Worm (Caenorhabditis elegans) whole organism, late embryonic: Measurements from ENCODE around the gene aqp-5.

Source experiments
- F13H6.1 ChIP-seq: sonication (generic microtip); optimal IDR thresholded peaks from 2 replicates; lab custom pipeline; 2016; ENCODE audit warnings: missing genetic modification characterization, missing compliant biosample characterization
- K09A11.1 ChIP-seq: sonication (generic microtip); optimal IDR thresholded peaks from 2 replicates; lab custom pipeline; 2017; ENCODE audit warnings: antibody characterized with exemption, mild to moderate bottlenecking, missing genetic modification characterization, missing compliant biosample characterization; ENCODE audit not compliant: insufficient read depth
- T23F11.4 ChIP-seq: fragments of 200-800 bp; sonication (Bioruptor generic); optimal IDR thresholded peaks from 2 replicates; lab custom pipeline; 2018; ENCODE audit warnings: mild to moderate bottlenecking, missing genetic modification characterization, missing compliant biosample characterization
- Y22D7AL.16 ChIP-seq: sonication (generic microtip); optimal IDR thresholded peaks from 2 replicates; lab custom pipeline; 2016; ENCODE audit warnings: missing genetic modification characterization, missing compliant biosample characterization
- ama-1 ChIP-seq: fragments of 150-350 bp; optimal IDR thresholded peaks from 2 replicates; lab custom pipeline; 2014
- ceh-2 ChIP-seq: sonication (generic microtip); optimal IDR thresholded peaks from 2 replicates; lab custom pipeline; 2016; ENCODE audit warnings: missing genotype, missing genetic modification characterization, missing compliant biosample characterization
- ceh-22 ChIP-seq: sonication (generic microtip); optimal IDR thresholded peaks from 2 replicates; lab custom pipeline; 2017; ENCODE audit warnings: missing biosample characterization, missing genetic modification characterization
- ceh-24 ChIP-seq: sonication (generic microtip); optimal IDR thresholded peaks from 2 replicates; lab custom pipeline; 2016; ENCODE audit warnings: mild to moderate bottlenecking, missing genetic modification characterization, missing compliant biosample characterization
- ceh-30 ChIP-seq: fragments of 150-350 bp; optimal IDR thresholded peaks from 2 replicates; lab custom pipeline; 2014; ENCODE audit warnings: missing biosample characterization, missing genetic modification characterization
- ceh-34 ChIP-seq: sonication (generic microtip); optimal IDR thresholded peaks from 2 replicates; lab custom pipeline; 2016; ENCODE audit warnings: mild to moderate bottlenecking, missing genetic modification characterization, missing compliant biosample characterization
- ceh-45 ChIP-seq: fragments of 200-800 bp; sonication (Bioruptor generic); IDR thresholded peaks from 2 replicates; pipeline ENCODE4 v1.3.6; 2022; ENCODE audit warnings: missing genetic modification reagents, missing genetic modification characterization, missing compliant biosample characterization
- ceh-6 ChIP-seq: fragments of 200-800 bp; sonication (Bioruptor generic); optimal IDR thresholded peaks from 2 replicates; lab custom pipeline; 2018; ENCODE audit warnings: mild to moderate bottlenecking, missing genetic modification characterization, missing compliant biosample characterization
- che-1 ChIP-seq: sonication (generic microtip); optimal IDR thresholded peaks from 2 replicates; lab custom pipeline; 2016; ENCODE audit warnings: mild to moderate bottlenecking, missing genetic modification characterization, missing compliant biosample characterization
- dve-1 ChIP-seq: sonication (generic microtip); optimal IDR thresholded peaks from 2 replicates; lab custom pipeline; 2017; ENCODE audit warnings: antibody characterized with exemption, mild to moderate bottlenecking, missing genetic modification characterization, missing compliant biosample characterization
- fkh-10 ChIP-seq: fragments of 150-350 bp; optimal IDR thresholded peaks from 2 replicates; lab custom pipeline; 2014; ENCODE audit warnings: missing biosample characterization, missing genetic modification reagents, missing genetic modification characterization
- hlh-13 ChIP-seq: fragments of 200-800 bp; sonication (Bioruptor generic); optimal IDR thresholded peaks from 2 replicates; lab custom pipeline; 2018; ENCODE audit warnings: mild to moderate bottlenecking, missing genetic modification characterization, missing compliant biosample characterization
- hlh-30 ChIP-seq: sonication (generic microtip); optimal IDR thresholded peaks from 2 replicates; lab custom pipeline; 2017; ENCODE audit warnings: antibody characterized with exemption, missing genetic modification characterization, missing compliant biosample characterization; ENCODE audit not compliant: insufficient read depth
- hlh-6 ChIP-seq: sonication (generic microtip); optimal IDR thresholded peaks from 2 replicates; lab custom pipeline; 2016; ENCODE audit warnings: missing genotype, missing genetic modification characterization, missing compliant biosample characterization
- lim-6 ChIP-seq: sonication (generic microtip); optimal IDR thresholded peaks from 2 replicates; lab custom pipeline; 2016; ENCODE audit warnings: missing genetic modification characterization, missing compliant biosample characterization
- madf-2 ChIP-seq: sonication (generic microtip); optimal IDR thresholded peaks from 2 replicates; lab custom pipeline; 2017; ENCODE audit warnings: missing genetic modification characterization, missing compliant biosample characterization
- mec-3 ChIP-seq: sonication (generic microtip); optimal IDR thresholded peaks from 2 replicates; lab custom pipeline; 2016; ENCODE audit warnings: borderline replicate concordance, missing genetic modification characterization, missing compliant biosample characterization
- nhr-11 ChIP-seq: fragments of 150-350 bp; optimal IDR thresholded peaks from 2 replicates; lab custom pipeline; 2014; ENCODE audit warnings: missing biosample characterization, missing genetic modification characterization
- nhr-232 ChIP-seq: sonication (generic microtip); optimal IDR thresholded peaks from 2 replicates; lab custom pipeline; 2016; ENCODE audit warnings: missing genetic modification characterization, missing compliant biosample characterization
- pag-3 ChIP-seq: sonication (generic microtip); optimal IDR thresholded peaks from 2 replicates; lab custom pipeline; 2016; ENCODE audit warnings: missing compliant biosample characterization, missing genetic modification characterization, borderline replicate concordance
- pat-9 ChIP-seq: fragments of 200-800 bp; sonication (Bioruptor generic); optimal IDR thresholded peaks from 2 replicates; lab custom pipeline; 2018; ENCODE audit warnings: mild to moderate bottlenecking, missing genetic modification characterization, moderate library complexity, missing compliant biosample characterization
- pha-2 ChIP-seq: sonication (generic microtip); optimal IDR thresholded peaks from 2 replicates; lab custom pipeline; 2017; ENCODE audit warnings: mild to moderate bottlenecking, missing genetic modification characterization, missing compliant biosample characterization
- pha-4 ChIP-seq: fragments of 150-350 bp; optimal IDR thresholded peaks from 2 replicates; lab custom pipeline; 2018; ENCODE audit warnings: missing biosample characterization, missing genetic modification reagents, missing genetic modification characterization
- pqm-1 ChIP-seq: sonication (generic microtip); optimal IDR thresholded peaks from 2 replicates; lab custom pipeline; 2016; ENCODE audit warnings: missing genetic modification characterization, missing compliant biosample characterization
- pros-1 ChIP-seq: fragments of 150-350 bp; optimal IDR thresholded peaks from 2 replicates; lab custom pipeline; 2014; ENCODE audit warnings: missing biosample characterization, missing genetic modification reagents, missing genetic modification characterization
- rnt-1 ChIP-seq: sonication (generic microtip); optimal IDR thresholded peaks from 2 replicates; lab custom pipeline; 2016; ENCODE audit warnings: missing genetic modification characterization, missing compliant biosample characterization
- sdc-2 ChIP-seq: sonication (generic microtip); optimal IDR thresholded peaks from 2 replicates; lab custom pipeline; 2016; ENCODE audit warnings: missing genotype, missing genetic modification characterization, missing compliant biosample characterization
- sox-2 ChIP-seq: fragments of 200-800 bp; sonication (Bioruptor generic); IDR thresholded peaks from 2 replicates; pipeline ENCODE4 v1.3.6; 2022; ENCODE audit warnings: missing genetic modification reagents, missing genetic modification characterization, missing compliant biosample characterization
- syd-9 ChIP-seq: sonication (generic microtip); optimal IDR thresholded peaks from 2 replicates; lab custom pipeline; 2016; ENCODE audit warnings: mild to moderate bottlenecking, missing genetic modification characterization, moderate library complexity, missing compliant biosample characterization
- tbx-2 ChIP-seq: sonication (generic microtip); optimal IDR thresholded peaks from 2 replicates; lab custom pipeline; 2016; ENCODE audit warnings: missing genetic modification characterization, missing compliant biosample characterization
- tbx-7 ChIP-seq: sonication (generic microtip); optimal IDR thresholded peaks from 2 replicates; lab custom pipeline; 2016; ENCODE audit warnings: missing genotype, missing genetic modification characterization, missing compliant biosample characterization
- unc-55 ChIP-seq: sonication (generic microtip); optimal IDR thresholded peaks from 2 replicates; lab custom pipeline; 2017; ENCODE audit warnings: missing biosample characterization, missing genetic modification reagents, missing genetic modification characterization
- unc-86 ChIP-seq: sonication (generic microtip); optimal IDR thresholded peaks from 2 replicates; lab custom pipeline; 2016; ENCODE audit warnings: missing genetic modification characterization, missing compliant biosample characterization

The aqp-5 gene

ce11 chrV:10496733-10497132 lies 5.2 kb downstream of the aqp-5 start, which contains the start of gene C35A5.4:
C35A5.4 (plus strand) TSS chrV:10497033.
- TF ChIP-seq fkh-10 (GFP tag; lab: Kevin White, UChicago) (no peak), pat-9 (tag; lab: Kevin White, UChicago) (no peak), sox-2 (no peak), dve-1 (tag; lab: Kevin White, UChicago) (no peak), ceh-6 (no peak)

- TF ChIP-seq unc-86 (tag; lab: Kevin White, UChicago), result no peak
Observed at ce11 chrV:10501295-10501694, 9.8 kb downstream of the aqp-5 start, which contains the start of gene C35A5.3. C35A5.3 (minus strand) TSS chrV:10501395.

DNA sequence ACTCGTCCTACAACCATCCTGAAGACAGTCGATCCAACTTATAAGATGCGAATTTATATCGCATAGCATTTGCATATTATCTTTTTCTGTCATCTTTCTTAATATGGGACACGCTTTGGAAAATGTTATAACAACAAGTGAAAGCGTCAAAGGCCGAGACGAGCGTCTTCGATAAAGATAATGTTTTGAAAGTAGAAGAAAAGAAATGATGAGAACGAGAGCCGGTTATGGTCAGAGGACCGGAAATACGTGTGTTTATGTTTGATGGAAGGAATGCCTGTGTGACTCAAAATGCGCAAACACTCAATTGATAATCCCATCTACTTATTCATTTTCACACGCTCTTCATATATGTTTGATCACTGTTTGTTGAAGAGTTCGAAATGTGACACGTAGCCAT lies 11.5 kb downstream of the aqp-5 start, which contains the start of gene C35A5.11:
Gene C35A5.11, minus strand, starts transcription at position 101 of the 400 bp plus-strand sequence.
- TF ChIP-seq ceh-34 (tag; lab: Kevin White, UChicago) (no peak), ceh-30 (no peak), nhr-11 (tag; lab: Kevin White, UChicago) (no peak), pha-2 (tag; lab: Kevin White, UChicago) (no peak), F13H6.1 (tag; lab: Kevin White, UChicago) (no peak), madf-2 (tag; lab: Kevin White, UChicago) (no peak), pha-4 (no peak), unc-55 (GFP tag; lab: Kevin White, UChicago) (no peak), rnt-1 (tag; lab: Kevin White, UChicago) (no peak), mec-3 (tag; lab: Kevin White, UChicago) (no peak), pat-9 (tag; lab: Kevin White, UChicago) (no peak), ama-1 (lab: Kevin White, UChicago) (no peak)

DNA sequence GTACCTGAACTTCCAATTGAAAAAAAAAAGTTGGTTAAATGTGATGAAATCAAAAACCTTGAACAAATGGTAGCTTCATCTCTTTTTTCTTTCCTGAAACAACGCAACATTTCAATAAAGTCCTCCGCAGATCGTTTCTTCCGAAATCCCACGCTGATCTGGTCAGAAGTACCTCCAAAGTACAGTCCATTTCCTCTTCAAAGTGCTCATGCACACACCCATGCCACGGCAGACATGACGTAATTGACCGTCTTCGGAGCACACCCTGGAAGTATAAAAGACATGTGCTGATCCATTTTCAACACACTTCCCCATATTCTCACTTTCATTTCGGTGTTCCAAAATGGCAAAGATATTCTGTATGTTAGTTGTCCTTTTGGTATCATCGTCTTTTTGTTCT lies 12.3 kb downstream of the aqp-5 start, which contains the start of gene C35A5.10:
Gene C35A5.10, plus strand, starts transcription at position 301 of the 400 bp plus-strand sequence.
- no peak for TF ChIP-seq ceh-2
- TF ChIP-seq ceh-34 (tag; lab: Kevin White, UChicago), result no peak
- TF ChIP-seq pha-4, result no peak
- TF ChIP-seq tbx-7 (tag; lab: Kevin White, UChicago), result no peak

DNA sequence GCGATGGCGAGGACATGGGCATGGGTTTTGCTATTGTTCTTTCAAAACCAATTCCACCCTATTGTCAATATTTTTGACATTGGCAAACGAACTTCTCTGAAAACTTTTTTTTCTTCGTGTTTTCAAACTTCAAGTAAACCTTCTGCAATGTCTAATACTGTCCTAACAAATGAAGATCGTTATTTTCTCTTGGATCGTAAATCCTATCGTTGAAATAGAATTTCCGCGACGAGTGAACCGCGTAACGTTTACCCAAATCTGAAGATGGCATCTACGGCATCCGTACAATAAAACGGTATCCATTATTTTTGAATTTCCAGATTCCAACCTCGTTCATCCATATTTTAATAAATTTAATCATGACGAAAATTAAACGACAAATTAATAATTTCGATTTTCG lies 14.0 kb downstream of the aqp-5 start, which contains the start of gene C35A5.5:
Gene C35A5.5, plus strand, starts transcription at position 301 of the 400 bp plus-strand sequence.
- TF ChIP-seq rnt-1 (tag; lab: Kevin White, UChicago) (no peak), pros-1 (tag; lab: Kevin White, UChicago) (no peak), ama-1 (lab: Kevin White, UChicago) (no peak), tbx-2 (no peak), K09A11.1 (tag; lab: Kevin White, UChicago) (no peak), ceh-45 (GFP tag; lab: Robert Waterston, UW) (no peak), pha-2 (tag; lab: Kevin White, UChicago) (no peak), ceh-24 (no peak), pag-3 (tag; lab: Kevin White, UChicago) (no peak), madf-2 (tag; lab: Kevin White, UChicago) (no peak), ceh-30 (no peak), lim-6 (tag; lab: Kevin White, UChicago) (no peak), syd-9 (tag; lab: Kevin White, UChicago) (no peak)

ce11 chrV:10508855-10509254 lies 17.3 kb downstream of the aqp-5 start, which contains the start of gene C35A5.6:
C35A5.6 (plus strand) TSS chrV:10509137.
- no peak for TF ChIP-seq T23F11.4 (GFP tag; lab: Kevin White, UChicago)
- no peak for TF ChIP-seq ama-1 (lab: Kevin White, UChicago)
- TF ChIP-seq ceh-24, result no peak
- TF ChIP-seq pag-3 (tag; lab: Kevin White, UChicago), result no peak
- no peak for TF ChIP-seq syd-9 (tag; lab: Kevin White, UChicago)
- TF ChIP-seq hlh-6, result no peak
- no peak for TF ChIP-seq rnt-1 (tag; lab: Kevin White, UChicago)
- TF ChIP-seq nhr-11 (tag; lab: Kevin White, UChicago), result no peak
- no peak for TF ChIP-seq nhr-232
- no peak for TF ChIP-seq ceh-6
- TF ChIP-seq pha-2 (tag; lab: Kevin White, UChicago), result no peak
- no peak for TF ChIP-seq ceh-22
- no peak for TF ChIP-seq sdc-2 (tag; lab: Kevin White, UChicago)
- TF ChIP-seq pha-4, result no peak
- no peak for TF ChIP-seq dve-1 (tag; lab: Kevin White, UChicago)
- TF ChIP-seq hlh-30 (tag; lab: Kevin White, UChicago), result no peak
- TF ChIP-seq che-1 (tag; lab: Kevin White, UChicago), result no peak
- no peak for TF ChIP-seq Y22D7AL.16 (tag; lab: Kevin White, UChicago)
- TF ChIP-seq pqm-1 (tag; lab: Kevin White, UChicago), result no peak
- no peak for TF ChIP-seq hlh-13 (GFP tag; lab: Kevin White, UChicago)
